Fruit fly (Drosophila melanogaster) whole organism, embryonic: ENCODE results near the gene slp1.

Experiments
- C15 ChIP-seq: fragments of 200-800 bp; sonication (Bioruptor generic); IDR thresholded peaks from 3 replicates; pipeline ENCODE4 v1.3.6; 2022; ENCODE audit warnings: missing biosample characterization, missing genetic modification characterization
- CG11723 ChIP-seq: fragments of 200-800 bp; sonication (Bioruptor generic); optimal IDR thresholded peaks from 2 replicates; lab custom pipeline; 2017; ENCODE audit warnings: missing biosample characterization, mild to moderate bottlenecking, missing genetic modification characterization
- CG12659 ChIP-seq: fragments of 200-800 bp; sonication (Bioruptor generic); optimal IDR thresholded peaks from 3 replicates; lab custom pipeline; 2017; ENCODE audit warnings: mild to moderate bottlenecking, missing biosample characterization, missing genetic modification reagents, missing genetic modification characterization
- CG13296 ChIP-seq: fragments of 200-800 bp; sonication (Bioruptor generic); optimal IDR thresholded peaks from 3 replicates; lab custom pipeline; 2018; ENCODE audit warnings: missing biosample characterization, mild to moderate bottlenecking, missing genetic modification characterization
- CG1603 ChIP-seq: fragments of 200-800 bp; sonication (Bioruptor generic); optimal IDR thresholded peaks from 2 replicates; lab custom pipeline; 2019; ENCODE audit warnings: missing biosample characterization, mild to moderate bottlenecking, missing genetic modification characterization, moderate library complexity
- CG16863 ChIP-seq: fragments of 200-800 bp; sonication (Bioruptor generic); optimal IDR thresholded peaks from 3 replicates; lab custom pipeline; 2016; ENCODE audit warnings: missing biosample characterization, missing genetic modification characterization
- CG17568 ChIP-seq: fragments of 200-800 bp; sonication (Bioruptor generic); optimal IDR thresholded peaks from 2 replicates; lab custom pipeline; 2018; ENCODE audit warnings: missing biosample characterization, mild to moderate bottlenecking, missing genetic modification characterization, moderate library complexity
- CG18262 ChIP-seq: fragments of 200-800 bp; optimal IDR thresholded peaks from 3 replicates; lab custom pipeline; 2019; ENCODE audit warnings: missing biosample characterization, mild to moderate bottlenecking, missing genetic modification characterization, moderate library complexity
- CG3838 ChIP-seq: fragments of 200-800 bp; sonication (Bioruptor generic); optimal IDR thresholded peaks from 3 replicates; lab custom pipeline; 2016; ENCODE audit warnings: missing biosample characterization, missing genetic modification characterization
- CG42726 ChIP-seq: fragments of 200-800 bp; sonication (Bioruptor generic); IDR thresholded peaks from 2 replicates; pipeline ENCODE4 v1.3.6; 2022; ENCODE audit warnings: missing biosample characterization, missing genetic modification characterization; ENCODE audit not compliant: partially characterized antibody
- CG4282 ChIP-seq: fragments of 200-800 bp; sonication (Bioruptor generic); optimal IDR thresholded peaks from 2 replicates; lab custom pipeline; 2016; ENCODE audit warnings: missing biosample characterization, missing genetic modification characterization
- CG7372 ChIP-seq: fragments of 200-800 bp; sonication (Bioruptor generic); IDR thresholded peaks from 2 replicates; pipeline ENCODE4 v1.3.6; 2022; ENCODE audit warnings: missing biosample characterization, missing genetic modification characterization
- CG7556 ChIP-seq: fragments of 200-800 bp; sonication (Bioruptor generic); optimal IDR thresholded peaks from 2 replicates; lab custom pipeline; 2017; ENCODE audit warnings: missing biosample characterization, mild to moderate bottlenecking, missing genetic modification characterization
- CG8478 ChIP-seq: fragments of >200 bp; optimal IDR thresholded peaks from 2 replicates; lab custom pipeline; 2018
- CG9609 ChIP-seq: fragments of 200-800 bp; sonication (Bioruptor generic); optimal IDR thresholded peaks from 3 replicates; lab custom pipeline; 2016; ENCODE audit warnings: missing biosample characterization, missing genetic modification characterization
- CG9876 ChIP-seq: fragments of 200-800 bp; sonication (Bioruptor generic); optimal IDR thresholded peaks from 2 replicates; lab custom pipeline; 2016; ENCODE audit warnings: missing biosample characterization, missing genetic modification characterization
- Dip2 ChIP-seq: fragments of 200-800 bp; sonication (Bioruptor generic); IDR thresholded peaks from 2 replicates; pipeline ENCODE4 v1.3.6; 2022; ENCODE audit warnings: missing biosample characterization, missing genetic modification characterization
- Dip3 ChIP-seq: fragments of 200-800 bp; sonication (Bioruptor generic); optimal IDR thresholded peaks from 3 replicates; lab custom pipeline; 2016; ENCODE audit warnings: missing biosample characterization, missing genetic modification characterization
- Kr ChIP-seq: fragments of 200-800 bp; sonication (Bioruptor generic); optimal IDR thresholded peaks from 2 replicates; lab custom pipeline; 2017; ENCODE audit warnings: missing biosample characterization, mild to moderate bottlenecking, missing genetic modification characterization
- Max ChIP-seq: fragments of 200-800 bp; sonication (Bioruptor generic); optimal IDR thresholded peaks from 2 replicates; lab custom pipeline; 2016; ENCODE audit warnings: missing biosample characterization, mild to moderate bottlenecking, missing genetic modification characterization
- Nf-YA ChIP-seq: fragments of 200-800 bp; sonication (Bioruptor generic); IDR thresholded peaks from 2 replicates; pipeline ENCODE4 v1.3.6; 2022; ENCODE audit warnings: missing biosample characterization, missing genetic modification characterization
- Scr ChIP-seq: fragments of 200-800 bp; sonication (Bioruptor generic); IDR thresholded peaks from 2 replicates; pipeline ENCODE4 v1.3.6; 2022; ENCODE audit warnings: missing biosample characterization, missing genetic modification characterization; ENCODE audit not compliant: partially characterized antibody
- Sox100B ChIP-seq: fragments of 200-800 bp; sonication (Bioruptor generic); optimal IDR thresholded peaks from 3 replicates; lab custom pipeline; 2018; ENCODE audit warnings: missing biosample characterization, mild to moderate bottlenecking, missing genetic modification characterization
- al ChIP-seq: fragments of 200-800 bp; sonication (Bioruptor generic); IDR thresholded peaks from 2 replicates; pipeline ENCODE4 v1.3.6; 2022; ENCODE audit warnings: missing biosample characterization, missing genetic modification characterization
- bbx ChIP-seq: fragments of 200-800 bp; sonication (Bioruptor generic); IDR thresholded peaks from 2 replicates; pipeline ENCODE4 v1.3.6; 2022; ENCODE audit warnings: missing biosample characterization, missing genetic modification characterization; ENCODE audit not compliant: partially characterized antibody
- chm ChIP-seq: fragments of 200-800 bp; sonication (Bioruptor generic); IDR thresholded peaks from 2 replicates; pipeline ENCODE4 v1.3.6; 2022; ENCODE audit warnings: missing biosample characterization, missing genetic modification characterization
- cwo ChIP-seq: fragments of 200-800 bp; sonication (Bioruptor generic); optimal IDR thresholded peaks from 3 replicates; lab custom pipeline; 2017; ENCODE audit warnings: missing biosample characterization, missing genetic modification characterization, mild to moderate bottlenecking, moderate library complexity, missing genetic modification reagents
- dmrt99B ChIP-seq: fragments of 200-800 bp; sonication (Bioruptor generic); optimal IDR thresholded peaks from 2 replicates; lab custom pipeline; 2018; ENCODE audit warnings: missing biosample characterization, mild to moderate bottlenecking, missing genetic modification characterization, moderate library complexity
- ems ChIP-seq: fragments of 200-800 bp; sonication (Bioruptor generic); optimal IDR thresholded peaks from 3 replicates; lab custom pipeline; 2016; ENCODE audit warnings: missing biosample characterization, missing genetic modification characterization
- fd102C ChIP-seq: fragments of 200-800 bp; sonication (Bioruptor generic); optimal IDR thresholded peaks from 2 replicates; lab custom pipeline; 2018; ENCODE audit warnings: missing biosample characterization, mild to moderate bottlenecking, missing genetic modification characterization, moderate library complexity
- fd3F ChIP-seq: fragments of 200-800 bp; sonication (Bioruptor generic); optimal IDR thresholded peaks from 2 replicates; lab custom pipeline; 2018; ENCODE audit warnings: missing biosample characterization, mild to moderate bottlenecking, missing genetic modification characterization, moderate library complexity
- her ChIP-seq: fragments of 200-800 bp; sonication (Bioruptor generic); optimal IDR thresholded peaks from 2 replicates; lab custom pipeline; 2016; ENCODE audit warnings: missing biosample characterization, missing genetic modification characterization
- kni ChIP-seq: fragments of 200-800 bp; sonication (Bioruptor generic); optimal IDR thresholded peaks from 3 replicates; lab custom pipeline; 2017; ENCODE audit warnings: mild to moderate bottlenecking, missing biosample characterization, missing genetic modification reagents, missing genetic modification characterization
- lbe ChIP-seq: fragments of 200-800 bp; sonication (Bioruptor generic); optimal IDR thresholded peaks from 2 replicates; lab custom pipeline; 2016; ENCODE audit warnings: missing biosample characterization, mild to moderate bottlenecking, missing genetic modification characterization
- maf-S ChIP-seq: fragments of 200-800 bp; sonication (Bioruptor generic); optimal IDR thresholded peaks from 2 replicates; lab custom pipeline; 2016; ENCODE audit warnings: missing biosample characterization, missing genetic modification characterization
- mirr ChIP-seq: fragments of 200-800 bp; sonication (Bioruptor generic); optimal IDR thresholded peaks from 3 replicates; lab custom pipeline; 2018; ENCODE audit warnings: missing biosample characterization, mild to moderate bottlenecking, missing genetic modification characterization
- mld ChIP-seq: fragments of 200-800 bp; sonication (Bioruptor generic); IDR thresholded peaks from 3 replicates; pipeline ENCODE4 v1.3.6; 2022; ENCODE audit warnings: missing biosample characterization, missing genetic modification characterization; ENCODE audit not compliant: partially characterized antibody
- onecut ChIP-seq: fragments of 200-800 bp; sonication (Bioruptor generic); IDR thresholded peaks from 2 replicates; pipeline ENCODE4 v1.3.6; 2022; ENCODE audit warnings: missing biosample characterization, missing genetic modification characterization
- pfk ChIP-seq: fragments of 200-800 bp; sonication (Bioruptor generic); optimal IDR thresholded peaks from 2 replicates; lab custom pipeline; 2018; ENCODE audit warnings: missing biosample characterization, mild to moderate bottlenecking, missing genetic modification characterization, moderate library complexity
- pho ChIP-seq: fragments of 200-800 bp; sonication (Bioruptor generic); optimal IDR thresholded peaks from 2 replicates; lab custom pipeline; 2016; ENCODE audit warnings: missing biosample characterization, missing genetic modification characterization
- ranshi ChIP-seq: fragments of 200-800 bp; sonication (Bioruptor generic); IDR thresholded peaks from 2 replicates; pipeline ENCODE4 v1.3.6; 2022; ENCODE audit warnings: missing biosample characterization, missing genetic modification characterization
- scrt ChIP-seq: fragments of 200-800 bp; sonication (Bioruptor generic); optimal IDR thresholded peaks from 2 replicates; lab custom pipeline; 2018; ENCODE audit warnings: missing biosample characterization, mild to moderate bottlenecking, missing genetic modification characterization, moderate library complexity
- slou ChIP-seq: fragments of 200-800 bp; sonication (Bioruptor generic); optimal IDR thresholded peaks from 3 replicates; lab custom pipeline; 2016; ENCODE audit warnings: missing biosample characterization, missing genetic modification characterization
- sna ChIP-seq: fragments of 200-800 bp; sonication (Bioruptor generic); IDR thresholded peaks from 2 replicates; pipeline ENCODE4 v1.3.6; 2022; ENCODE audit warnings: missing biosample characterization, missing genetic modification characterization; ENCODE audit not compliant: partially characterized antibody
- so ChIP-seq: fragments of 200-800 bp; sonication (Bioruptor generic); IDR thresholded peaks from 3 replicates; pipeline ENCODE4 v1.3.6; 2022; ENCODE audit warnings: missing biosample characterization, missing genetic modification characterization
- stwl ChIP-seq: fragments of 200-800 bp; sonication (Bioruptor generic); optimal IDR thresholded peaks from 3 replicates; lab custom pipeline; 2018; ENCODE audit warnings: missing biosample characterization, mild to moderate bottlenecking, missing genetic modification characterization, moderate library complexity
- sug ChIP-seq: fragments of 200-800 bp; optimal IDR thresholded peaks from 2 replicates; lab custom pipeline; 2019; ENCODE audit warnings: missing biosample characterization, mild to moderate bottlenecking, missing genetic modification characterization, moderate library complexity
- tup ChIP-seq: fragments of 200-800 bp; sonication (Bioruptor generic); optimal IDR thresholded peaks from 2 replicates; lab custom pipeline; 2016; ENCODE audit warnings: missing biosample characterization, mild to moderate bottlenecking, missing genetic modification characterization, moderate library complexity
- usp ChIP-seq: fragments of >200 bp; optimal IDR thresholded peaks from 2 replicates; lab custom pipeline; 2017; ENCODE audit warnings: missing biosample characterization, missing genetic modification characterization
- yki ChIP-seq: fragments of >200 bp; optimal IDR thresholded peaks from 3 replicates; lab custom pipeline; 2018

The slp1 gene

DNA sequence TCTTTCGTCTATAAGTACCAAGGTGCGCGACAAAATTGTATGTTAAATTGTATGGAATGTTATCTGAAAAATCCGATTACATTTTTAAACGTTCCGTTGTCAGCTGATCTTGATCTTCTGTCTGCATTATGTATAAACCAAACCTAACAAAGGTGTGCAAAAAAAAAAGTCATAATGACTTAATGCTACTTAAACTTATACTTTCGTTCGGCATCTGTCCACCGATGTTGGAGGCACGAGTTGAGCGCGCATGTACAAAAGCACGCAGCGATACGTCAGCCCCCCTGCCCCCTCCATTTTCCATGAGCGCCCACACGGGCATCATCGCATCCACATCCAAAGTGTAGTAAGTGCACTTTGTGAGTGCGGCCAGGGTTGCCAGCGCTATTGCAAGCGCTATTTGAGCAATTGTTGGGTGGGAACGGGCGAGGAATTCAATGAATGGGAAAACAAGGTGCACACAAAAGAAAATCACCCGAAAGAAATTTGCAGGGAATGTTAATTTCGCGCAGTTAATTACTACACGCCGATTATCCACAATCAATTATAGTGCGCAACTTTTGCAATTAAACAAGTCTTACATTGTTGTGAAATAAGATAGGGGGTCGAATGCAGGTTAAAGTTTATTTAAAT lies 20.7 kb upstream of the slp1 start (continued):
- TF ChIP-seq CG17568 (GFP tag; lab: Kevin White, UChicago): peak; percentile 97
- peak; percentile 98 for TF ChIP-seq Sox100B (GFP tag; lab: Kevin White, UChicago)
- peak; percentile 94 for TF ChIP-seq CG9876 (GFP tag; lab: Kevin White, UChicago)
- TF ChIP-seq CG1603: peak; percentile 99
- TF ChIP-seq her: peak; percentile 96
- TF ChIP-seq ranshi: peak; percentile 98
- peak; percentile 95 for TF ChIP-seq Nf-YA (GFP tag; lab: Robert Waterston, UW)
- TF ChIP-seq CG18262 (tag; lab: Kevin White, UChicago): peak; percentile 99
- TF ChIP-seq stwl (tag; lab: Kevin White, UChicago): peak; percentile 66
- peak; percentile 98 for TF ChIP-seq so (GFP tag; lab: Robert Waterston, UW)
- TF ChIP-seq onecut (GFP tag; lab: Robert Waterston, UW): peak; percentile 97
- TF ChIP-seq tup: peak; percentile 94
- TF ChIP-seq Dip2 (GFP tag; lab: Robert Waterston, UW): peak; percentile 66
- TF ChIP-seq CG11723 (GFP tag; lab: Kevin White, UChicago): peak; percentile 97
- peak; percentile 97 for TF ChIP-seq scrt
- TF ChIP-seq al (GFP tag; lab: Robert Waterston, UW): peak; percentile 89
- peak; percentile 98 for TF ChIP-seq mirr (GFP tag; lab: Kevin White, UChicago)
- peak; percentile 98 for TF ChIP-seq CG12659 (GFP tag; lab: Kevin White, UChicago)
- TF ChIP-seq chm (GFP tag; lab: Robert Waterston, UW): peak; percentile 98
- TF ChIP-seq slou: peak; percentile 88
- TF ChIP-seq yki (lab: Kevin White, UChicago): no peak
- no peak for TF ChIP-seq mld (GFP tag; lab: Robert Waterston, UW)
- 0 out of 2 replicates have a peak, but pooled peaks have one; percentile 25 for TF ChIP-seq Scr (GFP tag; lab: Robert Waterston, UW)
- peak; percentile 54 for TF ChIP-seq fd102C (GFP tag; lab: Kevin White, UChicago)
- TF ChIP-seq CG8478 (lab: Kevin White, UChicago): no peak
- TF ChIP-seq usp (GFP tag; lab: Kevin White, UChicago): no peak
- TF ChIP-seq pfk: peak; percentile 59
- peak; percentile 97 for TF ChIP-seq cwo
- peak; percentile 96 for TF ChIP-seq sug (tag; lab: Kevin White, UChicago)
- TF ChIP-seq maf-S: peak; percentile 95
- peak; percentile 98 for TF ChIP-seq kni (GFP tag; lab: Kevin White, UChicago)
- TF ChIP-seq Max (GFP tag; lab: Kevin White, UChicago): peak; percentile 97
- TF ChIP-seq CG4282: peak; percentile 94
- TF ChIP-seq CG7556 (GFP tag; lab: Kevin White, UChicago): peak; percentile 96
- peak; percentile 98 for TF ChIP-seq ems (GFP tag; lab: Kevin White, UChicago)
- TF ChIP-seq CG9609 (GFP tag; lab: Kevin White, UChicago): peak; percentile 97
- TF ChIP-seq bbx (GFP tag; lab: Robert Waterston, UW): 0 out of 2 replicates have a peak, but pooled peaks have one; percentile 10
- TF ChIP-seq pho (GFP tag; lab: Kevin White, UChicago): peak; percentile 95
- peak; percentile 95 for TF ChIP-seq C15 (GFP tag; lab: Robert Waterston, UW)
- no peak for TF ChIP-seq CG42726 (GFP tag; lab: Robert Waterston, UW)
- TF ChIP-seq dmrt99B (tag; lab: Kevin White, UChicago): peak; percentile 99
- no peak for TF ChIP-seq Kr (GFP tag; lab: Kevin White, UChicago)
- peak; percentile 96 for TF ChIP-seq CG7372
- TF ChIP-seq CG13296 (GFP tag; lab: Kevin White, UChicago): peak; percentile 99
- TF ChIP-seq CG16863 (GFP tag; lab: Kevin White, UChicago): peak; percentile 98
- peak; percentile 93 for TF ChIP-seq CG3838 (GFP tag; lab: Kevin White, UChicago)
- no peak for TF ChIP-seq sna
- TF ChIP-seq lbe (GFP tag; lab: Kevin White, UChicago): peak; percentile 44
- TF ChIP-seq Dip3 (GFP tag; lab: Kevin White, UChicago): peak; percentile 92
- peak; percentile 97 for TF ChIP-seq fd3F
